Fruit fly (Drosophila melanogaster) whole organism, embryonic: ENCODE measurements around the gene Ugt35A1.
A peak's percentile ranks its signal among the peaks of the same experiment; 100 is the strongest.

Experiments used
- CG11695 ChIP-seq: fragments of 200-800 bp; sonication (Bioruptor generic); IDR thresholded peaks from 3 replicates; pipeline ENCODE4 v1.3.6; 2022; ENCODE audit warnings: missing biosample characterization, missing genetic modification characterization
- CG12769 ChIP-seq: fragments of 200-800 bp; sonication (Bioruptor generic); optimal IDR thresholded peaks from 2 replicates; lab custom pipeline; 2019; ENCODE audit warnings: missing biosample characterization, mild to moderate bottlenecking, missing genetic modification characterization, moderate library complexity
- CG13424 ChIP-seq: fragments of 200-800 bp; sonication (Bioruptor generic); optimal IDR thresholded peaks from 2 replicates; lab custom pipeline; 2019; ENCODE audit warnings: missing biosample characterization, mild to moderate bottlenecking, missing genetic modification characterization, moderate library complexity
- CG14050 ChIP-seq: fragments of 200-800 bp; sonication (Bioruptor generic); IDR thresholded peaks from 3 replicates; pipeline ENCODE4 v1.3.6; 2022; ENCODE audit warnings: missing biosample characterization, missing genetic modification characterization
- CG14667 ChIP-seq: fragments of 200-800 bp; sonication (Bioruptor generic); IDR thresholded peaks from 2 replicates; pipeline ENCODE4 v1.3.6; 2022; ENCODE audit warnings: missing biosample characterization, missing genetic modification characterization
- CG14860 ChIP-seq: fragments of 200-800 bp; sonication (Bioruptor generic); IDR thresholded peaks from 3 replicates; pipeline ENCODE4 v1.3.6; 2022; ENCODE audit warnings: missing biosample characterization, missing genetic modification characterization; ENCODE audit not compliant: partially characterized antibody
- CG18619 ChIP-seq: fragments of 200-800 bp; sonication (Bioruptor generic); optimal IDR thresholded peaks from 3 replicates; lab custom pipeline; 2017; ENCODE audit warnings: missing biosample characterization, mild to moderate bottlenecking, missing genetic modification characterization
- CG2678 ChIP-seq: fragments of 200-800 bp; sonication (Bioruptor generic); optimal IDR thresholded peaks from 3 replicates; lab custom pipeline; 2019; ENCODE audit warnings: missing biosample characterization, mild to moderate bottlenecking, missing genetic modification characterization, moderate library complexity
- CG31224 ChIP-seq: fragments of 200-800 bp; sonication (Bioruptor generic); IDR thresholded peaks from 2 replicates; pipeline ENCODE4 v1.3.6; 2022; ENCODE audit warnings: missing biosample characterization, missing genetic modification characterization
- CG32772 ChIP-seq: fragments of 200-800 bp; sonication (Bioruptor generic); IDR thresholded peaks from 2 replicates; pipeline ENCODE4 v1.3.6; 2022; ENCODE audit warnings: missing biosample characterization, missing genetic modification characterization
- CG3847 ChIP-seq: fragments of 200-800 bp; sonication (Bioruptor generic); IDR thresholded peaks from 2 replicates; pipeline ENCODE4 v1.3.6; 2022; ENCODE audit warnings: missing biosample characterization, missing genetic modification characterization
- CG4707 ChIP-seq: fragments of 200-800 bp; sonication (Bioruptor generic); optimal IDR thresholded peaks from 2 replicates; lab custom pipeline; 2018; ENCODE audit warnings: missing biosample characterization, mild to moderate bottlenecking, missing genetic modification characterization, moderate library complexity
- CG6175 ChIP-seq: fragments of 200-800 bp; sonication (Bioruptor generic); IDR thresholded peaks from 3 replicates; pipeline ENCODE4 v1.3.6; 2022; ENCODE audit warnings: missing biosample characterization, missing genetic modification characterization
- CG6813 ChIP-seq: fragments of 200-800 bp; sonication (Bioruptor generic); optimal IDR thresholded peaks from 2 replicates; lab custom pipeline; 2017; ENCODE audit warnings: missing biosample characterization, missing genetic modification characterization, mild to moderate bottlenecking, moderate library complexity, missing genetic modification reagents
- CG8089 ChIP-seq: fragments of 200-800 bp; sonication (Bioruptor generic); optimal IDR thresholded peaks from 3 replicates; lab custom pipeline; 2016; ENCODE audit warnings: missing biosample characterization, missing genetic modification characterization
- CG8359 ChIP-seq: fragments of 200-800 bp; sonication (Bioruptor generic); optimal IDR thresholded peaks from 2 replicates; lab custom pipeline; 2017; ENCODE audit warnings: missing biosample characterization, mild to moderate bottlenecking, missing genetic modification characterization, borderline replicate concordance
- CG9876 ChIP-seq: fragments of 200-800 bp; sonication (Bioruptor generic); optimal IDR thresholded peaks from 2 replicates; lab custom pipeline; 2016; ENCODE audit warnings: missing biosample characterization, missing genetic modification characterization
- Deaf1 ChIP-seq: fragments of 200-800 bp; optimal IDR thresholded peaks from 3 replicates; lab custom pipeline; 2019; ENCODE audit warnings: missing biosample characterization, mild to moderate bottlenecking, missing genetic modification characterization, moderate library complexity
- ERR ChIP-seq: fragments of 200-800 bp; sonication (Bioruptor generic); optimal IDR thresholded peaks from 2 replicates; lab custom pipeline; 2016; ENCODE audit warnings: missing biosample characterization, missing genetic modification characterization
- Fer3 ChIP-seq: fragments of 200-800 bp; sonication (Bioruptor generic); optimal IDR thresholded peaks from 2 replicates; lab custom pipeline; 2018; ENCODE audit warnings: missing biosample characterization, mild to moderate bottlenecking, missing genetic modification characterization, moderate library complexity
- Gug ChIP-seq: fragments of 200-800 bp; sonication (Bioruptor generic); IDR thresholded peaks from 4 replicates; pipeline ENCODE4 v1.3.6; 2022; ENCODE audit warnings: missing biosample characterization, missing genetic modification characterization
- H15 ChIP-seq: fragments of 200-800 bp; sonication (Bioruptor generic); IDR thresholded peaks from 3 replicates; pipeline ENCODE4 v1.3.6; 2022; ENCODE audit warnings: missing biosample characterization, missing genetic modification characterization
- Hey ChIP-seq: fragments of 200-800 bp; sonication (Bioruptor generic); optimal IDR thresholded peaks from 3 replicates; lab custom pipeline; 2018; ENCODE audit warnings: missing biosample characterization, mild to moderate bottlenecking, missing genetic modification characterization
- Hr3 ChIP-seq: fragments of 200-800 bp; sonication (Bioruptor generic); optimal IDR thresholded peaks from 3 replicates; lab custom pipeline; 2016; ENCODE audit warnings: missing biosample characterization, missing genetic modification characterization
- Hsf ChIP-seq: fragments of 200-800 bp; sonication (Bioruptor generic); optimal IDR thresholded peaks from 3 replicates; lab custom pipeline; 2016; ENCODE audit warnings: missing biosample characterization, missing genetic modification characterization
- Ptx1 ChIP-seq: fragments of 200-800 bp; sonication (Bioruptor generic); IDR thresholded peaks from 2 replicates; pipeline ENCODE4 v1.3.6; 2022; ENCODE audit warnings: missing biosample characterization, missing genetic modification characterization
- Sox102F ChIP-seq: fragments of 200-800 bp; sonication (Bioruptor generic); optimal IDR thresholded peaks from 2 replicates; lab custom pipeline; 2018; ENCODE audit warnings: missing biosample characterization, mild to moderate bottlenecking, missing genetic modification characterization, moderate library complexity
- Trl ChIP-seq, 3 experiments: fragments of >200 bp in 2 of 3; fragments of 200-800 bp in 1 of 3; sonication (Bioruptor generic) in 1 of 3; optimal IDR thresholded peaks; 2 replicates in 1 of 3; 3 replicates in 2 of 3; lab custom pipeline; 2016 to 2017; ENCODE audit warnings: missing biosample characterization in 1 of 3, missing genetic modification characterization in 1 of 3
- ase ChIP-seq: fragments of 200-800 bp; sonication (Bioruptor generic); IDR thresholded peaks from 3 replicates; pipeline ENCODE4 v1.3.6; 2022; ENCODE audit warnings: missing biosample characterization, missing genetic modification characterization
- dati ChIP-seq: fragments of 200-800 bp; sonication (Bioruptor generic); IDR thresholded peaks from 2 replicates; pipeline ENCODE4 v1.3.6; 2022; ENCODE audit warnings: missing biosample characterization, missing genetic modification characterization
- dmrt99B ChIP-seq: fragments of 200-800 bp; sonication (Bioruptor generic); optimal IDR thresholded peaks from 2 replicates; lab custom pipeline; 2018; ENCODE audit warnings: missing biosample characterization, mild to moderate bottlenecking, missing genetic modification characterization, moderate library complexity
- dysf ChIP-seq: fragments of 200-800 bp; sonication (Bioruptor generic); IDR thresholded peaks from 3 replicates; pipeline ENCODE4 v1.3.6; 2022; ENCODE audit warnings: missing biosample characterization, missing genetic modification characterization
- en ChIP-seq: fragments of 200-800 bp; sonication (Bioruptor generic); optimal IDR thresholded peaks from 2 replicates; lab custom pipeline; 2016; ENCODE audit warnings: missing biosample characterization, missing genetic modification characterization
- esg ChIP-seq: fragments of 200-800 bp; sonication (Bioruptor generic); conservative IDR thresholded peaks from 2 replicates; pipeline ENCODE4 v1.3.6; 2022; ENCODE audit warnings: missing biosample characterization, missing genetic modification characterization
- ind ChIP-seq: fragments of 200-800 bp; sonication (Bioruptor generic); optimal IDR thresholded peaks from 3 replicates; lab custom pipeline; 2016; ENCODE audit warnings: missing biosample characterization, missing genetic modification characterization
- inv ChIP-seq: fragments of 200-800 bp; sonication (Bioruptor generic); IDR thresholded peaks from 2 replicates; pipeline ENCODE4 v1.3.6; 2022; ENCODE audit warnings: missing biosample characterization, missing genetic modification characterization; ENCODE audit not compliant: partially characterized antibody
- oc ChIP-seq: fragments of 200-800 bp; sonication (Bioruptor generic); optimal IDR thresholded peaks from 2 replicates; lab custom pipeline; 2018; ENCODE audit warnings: missing biosample characterization, mild to moderate bottlenecking, missing genetic modification characterization, moderate library complexity
- otp ChIP-seq: fragments of 200-800 bp; sonication (Bioruptor generic); IDR thresholded peaks from 3 replicates; pipeline ENCODE4, ENCODE4 v1.3.6; 2022; ENCODE audit warnings: missing biosample characterization, missing genetic modification characterization
- pita ChIP-seq: fragments of 200-800 bp; sonication (Bioruptor generic); optimal IDR thresholded peaks from 2 replicates; lab custom pipeline; 2017; ENCODE audit warnings: missing biosample characterization, mild to moderate bottlenecking, missing genetic modification characterization
- pros ChIP-seq: fragments of 200-800 bp; sonication (Bioruptor generic); optimal IDR thresholded peaks from 3 replicates; lab custom pipeline; 2019; ENCODE audit warnings: missing biosample characterization, mild to moderate bottlenecking, missing genetic modification characterization, moderate library complexity
- psq ChIP-seq: fragments of 200-800 bp; sonication (Bioruptor generic); optimal IDR thresholded peaks from 2 replicates; lab custom pipeline; 2017; ENCODE audit warnings: missing biosample characterization, missing genetic modification characterization
- ranshi ChIP-seq: fragments of 200-800 bp; sonication (Bioruptor generic); IDR thresholded peaks from 2 replicates; pipeline ENCODE4 v1.3.6; 2022; ENCODE audit warnings: missing biosample characterization, missing genetic modification characterization
- repo ChIP-seq: fragments of 200-800 bp; sonication (Bioruptor generic); optimal IDR thresholded peaks from 2 replicates; lab custom pipeline; 2016; ENCODE audit warnings: missing biosample characterization, missing genetic modification characterization
- salm ChIP-seq: fragments of 200-800 bp; sonication (Bioruptor generic); optimal IDR thresholded peaks from 2 replicates; lab custom pipeline; 2018; ENCODE audit warnings: missing biosample characterization, mild to moderate bottlenecking, missing genetic modification characterization
- sim ChIP-seq: fragments of 200-800 bp; sonication (Bioruptor generic); IDR thresholded peaks from 2 replicates; pipeline ENCODE4 v1.3.6; 2022; ENCODE audit warnings: missing biosample characterization, missing genetic modification characterization
- slou ChIP-seq: fragments of 200-800 bp; sonication (Bioruptor generic); optimal IDR thresholded peaks from 3 replicates; lab custom pipeline; 2016; ENCODE audit warnings: missing biosample characterization, missing genetic modification characterization
- ssp ChIP-seq: fragments of 200-800 bp; sonication (Bioruptor generic); IDR thresholded peaks from 2 replicates; pipeline ENCODE4 v1.3.6; 2022; ENCODE audit warnings: missing biosample characterization, missing genetic modification characterization
- tin ChIP-seq: fragments of 200-800 bp; sonication (Bioruptor generic); optimal IDR thresholded peaks from 3 replicates; lab custom pipeline; 2016; ENCODE audit warnings: missing biosample characterization, missing genetic modification characterization
- tna ChIP-seq: fragments of 200-800 bp; sonication (Bioruptor generic); IDR thresholded peaks from 2 replicates; pipeline ENCODE4 v1.3.6; 2022; ENCODE audit warnings: missing biosample characterization, missing genetic modification characterization; ENCODE audit not compliant: partially characterized antibody
- toy ChIP-seq: fragments of 200-800 bp; sonication (Bioruptor generic); IDR thresholded peaks from 2 replicates; pipeline ENCODE4 v1.3.6; 2022; ENCODE audit warnings: missing biosample characterization, missing genetic modification characterization
- trh ChIP-seq: fragments of 200-800 bp; sonication (Bioruptor generic); optimal IDR thresholded peaks from 2 replicates; lab custom pipeline; 2016; ENCODE audit warnings: missing biosample characterization, missing genetic modification characterization

Ugt35A1 gene

DNA sequence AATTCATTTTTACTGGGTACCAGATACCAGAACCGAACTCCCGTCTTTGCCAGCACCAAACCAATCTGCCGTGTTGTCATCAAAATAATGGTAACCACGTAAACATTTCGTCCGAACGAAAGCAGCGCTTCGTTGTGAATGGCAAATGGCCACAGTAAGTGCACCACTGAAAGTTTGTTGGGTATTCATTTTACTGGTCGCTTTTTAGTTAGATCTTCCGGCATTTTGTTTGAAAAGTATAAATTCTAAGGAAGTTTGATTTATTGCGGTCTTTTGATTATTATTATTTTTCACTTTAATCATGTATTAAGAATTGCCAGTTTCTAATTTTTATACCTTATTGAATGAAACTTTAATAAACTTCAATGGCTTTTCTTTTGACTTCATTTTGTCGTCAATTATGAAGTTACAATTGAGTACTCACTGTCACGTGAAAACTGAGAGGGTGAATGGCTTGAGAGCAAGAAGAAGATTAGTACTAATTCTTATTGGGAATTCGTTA, 42.0 kb upstream of the Ugt35A1 start, which contains the start of gene ZnT86D (continued):
- no peak for TF ChIP-seq psq
- TF ChIP-seq Trl (optimal IDR thresholded peaks at IDR 0.05; lab: Kevin White, UChicago): no peak
- TF ChIP-seq Trl (GFP tag; optimal IDR thresholded peaks at IDR 0.05; lab: Kevin White, UChicago): no peak
- TF ChIP-seq CG18619 (GFP tag; lab: Kevin White, UChicago): peak; percentile 62
- TF ChIP-seq CG8359 (GFP tag; lab: Kevin White, UChicago): no peak
- TF ChIP-seq oc: no peak
- TF ChIP-seq CG2678 (tag; lab: Kevin White, UChicago): peak; percentile 83
- no peak for TF ChIP-seq CG14860
- no peak for TF ChIP-seq CG14050 (GFP tag; lab: Robert Waterston, UW)
- no peak for TF ChIP-seq CG6813 (GFP tag; lab: Kevin White, UChicago)
- peak; percentile 45 for TF ChIP-seq salm (tag; lab: Kevin White, UChicago)
- no peak for TF ChIP-seq CG14667 (GFP tag; lab: Robert Waterston, UW)
- TF ChIP-seq en (GFP tag; lab: Kevin White, UChicago): no peak
- TF ChIP-seq dati (GFP tag; lab: Robert Waterston, UW): no peak
- TF ChIP-seq slou (GFP tag; lab: Kevin White, UChicago): peak; percentile 25
- no peak for TF ChIP-seq sim (GFP tag; lab: Robert Waterston, UW)
- TF ChIP-seq CG3847 (GFP tag; lab: Robert Waterston, UW): peak; percentile 65
- TF ChIP-seq Ptx1 (GFP tag; lab: Robert Waterston, UW): peak; percentile 68
- TF ChIP-seq Hsf (GFP tag; lab: Kevin White, UChicago): peak; percentile 60
- peak; percentile 50; the same call in 2 of the 4 replicates for TF ChIP-seq Gug (GFP tag; lab: Robert Waterston, UW)
- TF ChIP-seq ranshi (GFP tag; lab: Robert Waterston, UW): no peak
- TF ChIP-seq H15 (GFP tag; lab: Robert Waterston, UW): no peak
- TF ChIP-seq esg (GFP tag; lab: Robert Waterston, UW): no peak
- no peak for TF ChIP-seq otp (GFP tag; lab: Robert Waterston, UW)
- no peak for TF ChIP-seq Hey (tag; lab: Kevin White, UChicago)
- TF ChIP-seq tna: no peak
- no peak for TF ChIP-seq ssp (GFP tag; lab: Robert Waterston, UW)
- TF ChIP-seq ind (GFP tag; lab: Kevin White, UChicago): peak; percentile 59
- TF ChIP-seq dysf (GFP tag; lab: Robert Waterston, UW): peak; percentile 63; the same call in 2 of the 3 replicates
- no peak for TF ChIP-seq CG9876 (GFP tag; lab: Kevin White, UChicago)
- TF ChIP-seq toy: no peak
- peak; percentile 39; the same call in 1 of the 2 replicates for TF ChIP-seq CG32772
- TF ChIP-seq Fer3: peak; percentile 70
- TF ChIP-seq CG12769: peak; percentile 10
- TF ChIP-seq CG6175 (GFP tag; lab: Robert Waterston, UW): no peak
- TF ChIP-seq CG4707 (GFP tag; lab: Kevin White, UChicago): no peak
- TF ChIP-seq repo (GFP tag; lab: Kevin White, UChicago): no peak
- peak; percentile 65 for TF ChIP-seq dmrt99B (tag; lab: Kevin White, UChicago)
- peak; percentile 51 for TF ChIP-seq tin (GFP tag; lab: Kevin White, UChicago)
- TF ChIP-seq pros (GFP tag; lab: Kevin White, UChicago): peak; percentile 40
- TF ChIP-seq trh (GFP tag; lab: Kevin White, UChicago): no peak
- no peak for TF ChIP-seq CG11695 (GFP tag; lab: Robert Waterston, UW)
- TF ChIP-seq inv (GFP tag; lab: Robert Waterston, UW): no peak
- no peak for TF ChIP-seq CG8089 (GFP tag; lab: Kevin White, UChicago)
- no peak for TF ChIP-seq pita (GFP tag; lab: Kevin White, UChicago)
- peak; percentile 34 for TF ChIP-seq Deaf1
- TF ChIP-seq Sox102F (GFP tag; lab: Kevin White, UChicago): peak; percentile 58
- TF ChIP-seq Hr3: peak; percentile 63
- TF ChIP-seq CG31224 (GFP tag; lab: Robert Waterston, UW): no peak
- no peak for TF ChIP-seq ase (GFP tag; lab: Robert Waterston, UW)
- peak; percentile 79 for TF ChIP-seq CG13424
- no peak for TF ChIP-seq ERR (GFP tag; lab: Kevin White, UChicago)
